Worm (Caenorhabditis elegans) whole organism, dauer: ENCODE results near the gene F13D12.5.
"Not testable (repeated sequence)": the region's sequence is repeated elsewhere in the genome, so short reads cannot be mapped to it uniquely, and the experiment has no call there.

Experiments used
- unc-62 ChIP-seq: sonication (generic microtip); optimal IDR thresholded peaks from 2 replicates; lab custom pipeline; 2017; ENCODE audit warnings: missing biosample characterization, missing genetic modification reagents, missing genetic modification characterization

The F13D12.5 gene

ce11 chrII:11733850-11734249, 7.2 kb downstream of the F13D12.5 start:
- TF ChIP-seq unc-62: no peak

- no peak for TF ChIP-seq unc-62
Observed at ce11 chrII:11737347-11737746, 10.7 kb downstream of the F13D12.5 start.

ce11 chrII:11739199-11739598, 12.6 kb downstream of the F13D12.5 start, which contains the start of gene ctsa-1.2:
Gene ctsa-1.2 (plus strand): TSS chrII:11739358.
- TF ChIP-seq unc-62: no peak

ce11 chrII:11742320-11742719, 15.7 kb downstream of the F13D12.5 start:
- no peak for TF ChIP-seq unc-62

ce11 chrII:11746782-11747288, 20.2 kb downstream of the F13D12.5 start:
- no peak for TF ChIP-seq unc-62

ce11 chrII:11747889-11748288, 21.3 kb downstream of the F13D12.5 start:
- TF ChIP-seq unc-62: no peak

ce11 chrII:11748494-11748893, 21.9 kb downstream of the F13D12.5 start, which contains the start of the genes F44E5.17 and gpb-1:
Gene F44E5.17 (minus strand): TSS chrII:11748594.
Gene gpb-1 (minus strand): TSS chrII:11748611.
- TF ChIP-seq unc-62: no peak

- TF ChIP-seq unc-62: no peak
Observed at ce11 chrII:11749490-11750172, 23.0 kb downstream of the F13D12.5 start.

ce11 chrII:11751615-11752174, 25.1 kb downstream of the F13D12.5 start:
- TF ChIP-seq unc-62: no peak

ce11 chrII:11753186-11753585, 26.6 kb downstream of the F13D12.5 start:
- TF ChIP-seq unc-62: no peak

- TF ChIP-seq unc-62: no peak
Observed at ce11 chrII:11756684-11757107, 30.1 kb downstream of the F13D12.5 start.

- not testable (repeated sequence) for TF ChIP-seq unc-62
Observed at ce11 chrII:11759277-11759676, 32.7 kb downstream of the F13D12.5 start, which contains the start of the genes F44E5.4 and F44E5.5. Gene F44E5.4 (minus strand): TSS chrII:11759311. Gene F44E5.5 (plus strand): TSS chrII:11759662.

ce11 chrII:11761806-11762512, 35.3 kb downstream of the F13D12.5 start:
- TF ChIP-seq unc-62: no peak

ce11 chrII:11765506-11766152, 39.0 kb downstream of the F13D12.5 start:
- TF ChIP-seq unc-62: no peak

ce11 chrII:11766472-11766871, 39.9 kb downstream of the F13D12.5 start, which contains the start of gene F44E5.2:
Gene F44E5.2 (plus strand): TSS chrII:11766772.
- TF ChIP-seq unc-62: no peak

ce11 chrII:11772364-11772763, 45.8 kb downstream of the F13D12.5 start, which contains the start of gene F44E5.15:
Gene F44E5.15 (plus strand): TSS chrII:11772664.
- no peak for TF ChIP-seq unc-62

- TF ChIP-seq unc-62: no peak
Observed at ce11 chrII:11774218-11774617, 47.6 kb downstream of the F13D12.5 start, which contains the start of gene F44E5.1. Gene F44E5.1 (minus strand): TSS chrII:11774559.
